Worm (Caenorhabditis elegans): Measurements from ENCODE around the gene F47G9.6.

ce11 chrV:11344112-11344511 lies 14.9 kb downstream of the F47G9.6 start:
- TF ChIP-seq T26A8.4 (GFP tag; IDR thresholded peaks at IDR 0.05), result peak; percentile 54; the same call in 1 of the 2 replicates
- no peak for TF ChIP-seq ceh-82 (tag; optimal IDR thresholded peaks at IDR 0.05)
- no peak for TF ChIP-seq ctbp-1 (GFP tag; IDR thresholded peaks at IDR 0.05)
- TF ChIP-seq fkh-10 (GFP tag; optimal IDR thresholded peaks at IDR 0.05), result no peak
- peak in 1 of 2 experiments; percentile 65 for TF ChIP-seq unc-62 (GFP tag; optimal IDR thresholded peaks at IDR 0.05 in 1 of 2)
- TF ChIP-seq unc-62 (tag; optimal IDR thresholded peaks at IDR 0.05), result no peak
- no peak for TF ChIP-seq unc-130 (GFP tag; optimal IDR thresholded peaks at IDR 0.05)
- no peak for TF ChIP-seq ceh-28 (tag; optimal IDR thresholded peaks at IDR 0.05)
- TF ChIP-seq nhr-77 (tag; optimal IDR thresholded peaks at IDR 0.05), result no peak
- TF ChIP-seq aly-2 (tag; optimal IDR thresholded peaks at IDR 0.05), result no peak
